Fruit fly (Drosophila melanogaster) whole organism, adult: ENCODE data around the gene BuGZ.

Source experiments
- Hr96 ChIP-seq: fragments of 200-800 bp; sonication (Bioruptor generic); optimal IDR thresholded peaks from 2 replicates; lab custom pipeline; 2016; ENCODE audit warnings: missing biosample characterization, missing genetic modification characterization
- cic ChIP-seq: fragments of 200-800 bp; sonication (Bioruptor generic); optimal IDR thresholded peaks from 2 replicates; lab custom pipeline; 2017; ENCODE audit warnings: missing biosample characterization, mild to moderate bottlenecking, missing genetic modification characterization, moderate library complexity
- cnc ChIP-seq, 2 experiments: fragments of >200 bp; optimal IDR thresholded peaks; 2 replicates each; lab custom pipeline; 2017
- kay ChIP-seq: fragments of 200-800 bp; sonication (Bioruptor generic); peaks from one replicate; lab custom pipeline; 2016; ENCODE audit warnings: missing biosample characterization, missing genetic modification characterization, borderline replicate concordance
- ovo ChIP-seq: fragments of 200-800 bp; sonication (Bioruptor generic); optimal IDR thresholded peaks from 2 replicates; lab custom pipeline; 2016; ENCODE audit warnings: missing biosample characterization, missing genetic modification characterization
- pad ChIP-seq: fragments of 200-800 bp; sonication (Bioruptor generic); optimal IDR thresholded peaks from 3 replicates; lab custom pipeline; 2017; ENCODE audit warnings: missing biosample characterization, missing genetic modification characterization, mild to moderate bottlenecking, moderate library complexity, missing genetic modification reagents
- tj ChIP-seq: fragments of 200-800 bp; sonication (Bioruptor generic); optimal IDR thresholded peaks from 3 replicates; lab custom pipeline; 2017; ENCODE audit warnings: missing biosample characterization, mild to moderate bottlenecking, missing genetic modification characterization, moderate library complexity

- TF ChIP-seq ovo (GFP tag; lab: Kevin White, UChicago) (no peak), kay (GFP tag; lab: Kevin White, UChicago) (peak; percentile 58), tj (GFP tag; lab: Kevin White, UChicago) (no peak), cnc (optimal IDR thresholded peaks at IDR 0.05; lab: Kevin White, UChicago) (no peak), cic (GFP tag; lab: Kevin White, UChicago) (no peak), pad (GFP tag; lab: Kevin White, UChicago) (no peak), Hr96 (no peak)
Measured at dm6 chr2L:16796104-16796645, 53.0 kb downstream of the BuGZ start, which contains the start of gene Ugt37E1.
